Worm (Caenorhabditis elegans): ENCODE data around the gene ZC239.17.
A peak's percentile ranks its signal among the peaks of the same experiment; 100 is the strongest.
"Not testable (repeated sequence)": the region's sequence is repeated elsewhere in the genome, so short reads cannot be mapped to it uniquely, and the experiment has no call there.

ZC239.17 gene

DNA sequence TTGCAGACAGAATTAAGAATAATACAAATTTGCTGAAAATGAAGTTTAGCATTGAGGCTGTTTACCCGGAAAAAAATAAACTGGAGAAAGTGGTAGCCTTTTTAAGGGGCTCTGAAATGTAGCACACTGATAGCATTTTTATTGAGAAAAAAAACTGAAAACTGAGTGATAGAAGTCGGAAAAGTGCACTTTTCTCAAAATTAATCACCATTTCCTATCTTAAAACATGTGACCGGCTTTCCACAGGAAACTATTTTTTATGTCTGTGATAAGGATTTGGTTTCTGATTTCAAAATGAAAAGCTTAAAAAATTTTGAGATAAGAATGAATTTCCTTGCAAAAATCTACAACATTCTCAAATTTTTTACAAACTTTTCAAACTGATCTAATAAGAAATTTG is 5.0 kb downstream of the ZC239.17 start, which contains the start of gene ZC239.22:
TSS of gene ZC239.22 (minus strand) at position 101 of the 400 bp plus-strand sequence.
- no peak for TF ChIP-seq nhr-6 (tag; optimal IDR thresholded peaks at IDR 0.05)

DNA sequence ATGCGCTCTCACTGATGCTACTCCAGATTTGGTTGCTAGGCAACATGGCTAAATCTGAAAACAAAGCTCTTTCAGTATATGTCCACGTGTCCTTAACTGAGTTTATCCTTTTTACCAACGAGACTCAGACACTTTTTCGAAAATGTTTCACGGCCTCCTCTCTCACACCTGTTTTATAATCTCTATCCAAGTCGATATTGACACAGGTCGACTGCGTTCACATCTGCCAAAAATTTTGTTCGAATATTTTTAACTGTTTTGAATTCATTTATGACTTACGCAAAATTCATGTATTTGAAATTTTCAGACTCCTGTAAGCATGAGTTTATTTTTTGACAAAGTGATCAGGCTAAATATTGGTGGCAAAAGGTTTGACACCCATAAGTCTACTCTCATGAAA is 9.9 kb downstream of the ZC239.17 start, which contains the start of gene ZC239.3:
TSS of gene ZC239.3 (plus strand) at position 301 of the 400 bp plus-strand sequence.
- TF ChIP-seq mbf-1, lin-11, C34F6.9 (tag; optimal IDR thresholded peaks at IDR 0.05): not testable (repeated sequence)

DNA sequence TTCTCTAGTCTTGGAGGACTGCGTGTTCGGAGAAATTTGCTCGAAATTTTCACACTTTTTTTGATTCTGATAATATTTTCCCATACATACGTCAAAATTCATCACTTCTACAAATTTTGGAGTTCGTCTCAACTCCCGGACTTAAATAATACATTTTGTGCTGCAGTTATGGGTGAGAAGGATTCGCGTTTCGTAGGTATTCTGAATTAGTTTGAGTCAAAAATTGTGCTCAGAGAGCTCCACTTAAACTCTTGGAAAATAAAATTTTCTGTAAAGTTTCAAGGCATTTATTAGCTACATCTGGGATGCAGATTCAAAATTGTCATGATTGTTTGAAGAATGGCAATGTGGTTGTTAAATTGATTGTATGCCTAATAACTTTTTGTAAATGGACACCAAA is 11.8 kb downstream of the ZC239.17 start, which contains the start of gene ZC239.4:
TSS of gene ZC239.4 (plus strand) at position 301 of the 400 bp plus-strand sequence.
- no peak for TF ChIP-seq nhr-25 (tag; optimal IDR thresholded peaks at IDR 0.05)
- no peak for TF ChIP-seq nhr-129 (tag; optimal IDR thresholded peaks at IDR 0.05)
- no peak for TF ChIP-seq skn-1 (tag; optimal IDR thresholded peaks at IDR 0.05)
- TF ChIP-seq lin-11 (tag; optimal IDR thresholded peaks at IDR 0.05): no peak
- TF ChIP-seq sem-4 (tag; optimal IDR thresholded peaks at IDR 0.05): no peak
- TF ChIP-seq ceh-82 (tag; optimal IDR thresholded peaks at IDR 0.05): no peak

DNA sequence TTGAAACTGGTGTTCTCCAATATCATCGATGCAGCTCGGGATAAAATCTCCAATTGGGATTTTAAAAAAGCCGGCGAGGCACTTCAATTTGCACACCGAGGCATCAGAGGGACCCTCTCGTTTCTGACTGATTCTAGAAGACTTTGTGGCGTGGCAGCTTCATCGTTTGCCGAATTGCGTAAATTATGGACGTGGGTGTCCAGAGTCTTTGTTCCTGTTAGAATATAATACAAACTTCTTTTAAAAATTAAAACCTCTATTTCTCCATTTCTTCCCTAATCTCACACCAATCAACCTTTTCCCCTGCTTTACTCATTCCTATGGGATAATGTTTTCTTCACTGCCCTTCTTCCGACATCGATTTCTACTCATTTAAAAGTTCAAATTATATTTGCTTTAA is 15.3 kb downstream of the ZC239.17 start, which contains the start of gene ZC239.5:
TSS of gene ZC239.5 (plus strand) at position 301 of the 400 bp plus-strand sequence.
- TF ChIP-seq lin-11 (tag; optimal IDR thresholded peaks at IDR 0.05) (no peak), fos-1 (tag; optimal IDR thresholded peaks at IDR 0.05) (no peak), blmp-1 (tag; optimal IDR thresholded peaks at IDR 0.05; ENCODE audit: insufficient read depth) (no peak), nhr-25 (tag; optimal IDR thresholded peaks at IDR 0.05) (no peak), skn-1 (tag; optimal IDR thresholded peaks at IDR 0.05) (no peak), mdl-1 (tag; optimal IDR thresholded peaks at IDR 0.05) (no peak), nhr-11 (tag; optimal IDR thresholded peaks at IDR 0.05) (no peak), R02D3.7 (tag; optimal IDR thresholded peaks at IDR 0.05) (no peak), alr-1 (tag; optimal IDR thresholded peaks at IDR 0.05) (no peak), egl-27 (tag; optimal IDR thresholded peaks at IDR 0.05) (no peak), snpc-4 (tag; optimal IDR thresholded peaks at IDR 0.05) (no peak), sem-4 (tag; optimal IDR thresholded peaks at IDR 0.05) (no peak), lin-13 (GFP tag; optimal IDR thresholded peaks at IDR 0.05) (no peak), ceh-16 (tag; optimal IDR thresholded peaks at IDR 0.05) (no peak), nhr-237 (tag; optimal IDR thresholded peaks at IDR 0.05) (no peak), unc-55 (GFP tag; optimal IDR thresholded peaks at IDR 0.05) (no peak), nhr-12 (tag; optimal IDR thresholded peaks at IDR 0.05) (no peak), lin-39 (tag; optimal IDR thresholded peaks at IDR 0.05) (no peak), Y55F3AM.14 (GFP tag; optimal IDR thresholded peaks at IDR 0.05) (no peak), ztf-11 (tag; optimal IDR thresholded peaks at IDR 0.05) (no peak)

DNA sequence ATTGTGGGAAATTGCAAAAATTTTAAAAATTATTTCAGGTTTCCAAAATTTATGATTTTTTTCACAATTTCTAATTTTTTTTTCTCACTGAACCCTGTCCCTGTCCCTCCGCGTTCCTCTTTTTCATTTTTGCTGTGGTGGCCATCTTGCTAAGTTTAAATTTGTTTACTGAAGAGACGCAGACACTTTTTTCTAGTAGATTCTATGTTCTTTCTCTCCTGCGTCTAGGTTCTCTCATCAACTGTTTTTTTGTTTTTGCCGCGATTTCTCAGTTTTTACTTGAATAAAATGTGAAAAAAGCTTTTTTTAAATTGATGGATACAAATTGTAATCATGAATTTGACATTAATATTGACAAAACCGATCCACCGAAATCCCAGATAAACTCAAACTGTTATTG is 16.4 kb downstream of the ZC239.17 start, which contains the start of gene ZC239.6:
TSS of gene ZC239.6 (plus strand) at position 381 of the 400 bp plus-strand sequence.
- TF ChIP-seq blmp-1 (tag; optimal IDR thresholded peaks at IDR 0.05; ENCODE audit: insufficient read depth) (no peak), nhr-23 (tag; optimal IDR thresholded peaks at IDR 0.05) (no peak), lsy-2 (tag; optimal IDR thresholded peaks at IDR 0.05) (peak in 1 of 2 experiments; percentile 61), crh-2 (tag; optimal IDR thresholded peaks at IDR 0.05) (no peak), egl-27 (tag; optimal IDR thresholded peaks at IDR 0.05) (no peak), unc-55 (GFP tag; optimal IDR thresholded peaks at IDR 0.05) (peak; percentile 43), C34F6.9 (tag; optimal IDR thresholded peaks at IDR 0.05) (peak; percentile 80), peb-1 (tag; optimal IDR thresholded peaks at IDR 0.05) (no peak), nhr-21 (tag; optimal IDR thresholded peaks at IDR 0.05) (no peak), lin-11 (tag; optimal IDR thresholded peaks at IDR 0.05) (no peak), sma-9 (GFP tag; optimal IDR thresholded peaks at IDR 0.05) (no peak), sma-9 (tag; optimal IDR thresholded peaks at IDR 0.05) (no peak), Y55F3AM.14 (GFP tag; optimal IDR thresholded peaks at IDR 0.05) (no peak), nhr-129 (tag; optimal IDR thresholded peaks at IDR 0.05) (no peak), lin-13 (GFP tag; optimal IDR thresholded peaks at IDR 0.05) (no peak), ztf-4 (tag; optimal IDR thresholded peaks at IDR 0.05) (no peak), sma-3 (GFP tag; optimal IDR thresholded peaks at IDR 0.05) (no peak), skn-1 (tag; optimal IDR thresholded peaks at IDR 0.05) (no peak), elt-1 (tag; optimal IDR thresholded peaks at IDR 0.05) (no peak), R02D3.7 (tag; optimal IDR thresholded peaks at IDR 0.05) (no peak), fos-1 (tag; optimal IDR thresholded peaks at IDR 0.05) (peak; percentile 10), nhr-6 (tag; optimal IDR thresholded peaks at IDR 0.05) (no peak), aly-2 (tag; optimal IDR thresholded peaks at IDR 0.05) (no peak), alr-1 (tag; optimal IDR thresholded peaks at IDR 0.05) (no peak), mdl-1 (tag; optimal IDR thresholded peaks at IDR 0.05) (no peak), unc-62 (GFP tag; optimal IDR thresholded peaks at IDR 0.05) (no peak), unc-39 (tag; optimal IDR thresholded peaks at IDR 0.05) (no peak), nhr-12 (tag; optimal IDR thresholded peaks at IDR 0.05) (no peak), nhr-25 (tag; optimal IDR thresholded peaks at IDR 0.05) (no peak), snpc-4 (tag; optimal IDR thresholded peaks at IDR 0.05) (no peak), ceh-82 (tag; optimal IDR thresholded peaks at IDR 0.05) (no peak), ztf-11 (tag; optimal IDR thresholded peaks at IDR 0.05) (no peak), zag-1 (tag; optimal IDR thresholded peaks at IDR 0.05) (no peak), ceh-16 (tag; optimal IDR thresholded peaks at IDR 0.05) (no peak), lin-39 (tag; optimal IDR thresholded peaks at IDR 0.05) (no peak), ama-1 (optimal IDR thresholded peaks at IDR 0.05) (peak; percentile 15), ZK546.5 (tag; optimal IDR thresholded peaks at IDR 0.05) (no peak)

Data from whole organism, L2 larva.